Worm (Caenorhabditis elegans): ENCODE results near the gene K03H1.12.

ce11 chrIII:9988352-9988751 is 46.9 kb downstream of the K03H1.12 start, which contains the start of gene C05B5.1:
- TF ChIP-seq php-3 (GFP tag; IDR thresholded peaks at IDR 0.05), result no peak
- TF ChIP-seq zfp-2 (tag; optimal IDR thresholded peaks at IDR 0.05), result no peak
- no peak for TF ChIP-seq mdl-1 (tag; optimal IDR thresholded peaks at IDR 0.05)
- no peak for TF ChIP-seq ztf-7 (tag; optimal IDR thresholded peaks at IDR 0.05)
- no peak for TF ChIP-seq fkh-10 (GFP tag; optimal IDR thresholded peaks at IDR 0.05)
- no peak for TF ChIP-seq ama-1 (optimal IDR thresholded peaks at IDR 0.05)

Measured in whole organism, L4 larva.